Fruit fly (Drosophila melanogaster) whole organism, adult: ENCODE results near the gene CG31673.

Experiments used
- CG11617 ChIP-seq: fragments of 200-800 bp; sonication (Bioruptor generic); optimal IDR thresholded peaks from 2 replicates; lab custom pipeline; 2017; ENCODE audit warnings: mild to moderate bottlenecking, missing biosample characterization, missing genetic modification reagents, missing genetic modification characterization
- CG12768 ChIP-seq: fragments of 200-800 bp; sonication (Bioruptor generic); optimal IDR thresholded peaks from 2 replicates; lab custom pipeline; 2017; ENCODE audit warnings: missing biosample characterization, missing genetic modification characterization, mild to moderate bottlenecking, moderate library complexity, missing genetic modification reagents
- CG14711 ChIP-seq: fragments of 200-800 bp; sonication (Bioruptor generic); optimal IDR thresholded peaks from 2 replicates; lab custom pipeline; 2018; ENCODE audit warnings: missing biosample characterization, mild to moderate bottlenecking, missing genetic modification characterization, moderate library complexity
- CG1620 ChIP-seq: fragments of 200-800 bp; sonication (Bioruptor generic); optimal IDR thresholded peaks from 2 replicates; lab custom pipeline; 2016; ENCODE audit warnings: missing biosample characterization, missing genetic modification characterization
- CG33017 ChIP-seq: fragments of 200-800 bp; sonication (Bioruptor generic); optimal IDR thresholded peaks from 2 replicates; lab custom pipeline; 2018; ENCODE audit warnings: missing biosample characterization, mild to moderate bottlenecking, missing genetic modification characterization, moderate library complexity
- CG5204 ChIP-seq: fragments of 200-800 bp; sonication (Bioruptor generic); optimal IDR thresholded peaks from 2 replicates; lab custom pipeline; 2016; ENCODE audit warnings: missing biosample characterization, missing genetic modification characterization
- CG7045 ChIP-seq: fragments of 200-800 bp; sonication (Bioruptor generic); optimal IDR thresholded peaks from 2 replicates; lab custom pipeline; 2017; ENCODE audit warnings: missing biosample characterization, mild to moderate bottlenecking, missing genetic modification characterization
- CG7101 ChIP-seq: fragments of 200-800 bp; sonication (Bioruptor generic); optimal IDR thresholded peaks from 2 replicates; lab custom pipeline; 2018; ENCODE audit warnings: missing biosample characterization, mild to moderate bottlenecking, missing genetic modification characterization, moderate library complexity
- Clk ChIP-seq: fragments of 200-800 bp; sonication (Bioruptor generic); optimal IDR thresholded peaks from 2 replicates; lab custom pipeline; 2017; ENCODE audit warnings: missing biosample characterization, missing genetic modification characterization
- Crg-1 ChIP-seq: fragments of 200-800 bp; sonication (Bioruptor generic); optimal IDR thresholded peaks from 2 replicates; lab custom pipeline; 2016; ENCODE audit warnings: missing biosample characterization, missing genetic modification characterization
- Hr96 ChIP-seq: fragments of 200-800 bp; sonication (Bioruptor generic); optimal IDR thresholded peaks from 2 replicates; lab custom pipeline; 2016; ENCODE audit warnings: missing biosample characterization, missing genetic modification characterization
- Mnt ChIP-seq: fragments of 200-800 bp; sonication (Bioruptor generic); optimal IDR thresholded peaks from 2 replicates; lab custom pipeline; 2016; ENCODE audit warnings: missing biosample characterization, mild to moderate bottlenecking, missing genetic modification characterization
- bab1 ChIP-seq: fragments of 200-800 bp; sonication (Bioruptor generic); optimal IDR thresholded peaks from 3 replicates; lab custom pipeline; 2019; ENCODE audit warnings: missing biosample characterization, mild to moderate bottlenecking, missing genetic modification characterization, moderate library complexity
- cic ChIP-seq: fragments of 200-800 bp; sonication (Bioruptor generic); optimal IDR thresholded peaks from 2 replicates; lab custom pipeline; 2017; ENCODE audit warnings: missing biosample characterization, mild to moderate bottlenecking, missing genetic modification characterization, moderate library complexity
- cnc ChIP-seq, 2 experiments: fragments of >200 bp; optimal IDR thresholded peaks; 2 replicates each; lab custom pipeline; 2017
- kay ChIP-seq: fragments of 200-800 bp; sonication (Bioruptor generic); peaks from one replicate; lab custom pipeline; 2016; ENCODE audit warnings: missing biosample characterization, missing genetic modification characterization, borderline replicate concordance
- ovo ChIP-seq: fragments of 200-800 bp; sonication (Bioruptor generic); optimal IDR thresholded peaks from 2 replicates; lab custom pipeline; 2016; ENCODE audit warnings: missing biosample characterization, missing genetic modification characterization
- pad ChIP-seq: fragments of 200-800 bp; sonication (Bioruptor generic); optimal IDR thresholded peaks from 3 replicates; lab custom pipeline; 2017; ENCODE audit warnings: missing biosample characterization, missing genetic modification characterization, mild to moderate bottlenecking, moderate library complexity, missing genetic modification reagents
- tj ChIP-seq: fragments of 200-800 bp; sonication (Bioruptor generic); optimal IDR thresholded peaks from 3 replicates; lab custom pipeline; 2017; ENCODE audit warnings: missing biosample characterization, mild to moderate bottlenecking, missing genetic modification characterization, moderate library complexity
- toe ChIP-seq: fragments of 200-800 bp; sonication (Bioruptor generic); optimal IDR thresholded peaks from 2 replicates; lab custom pipeline; 2016; ENCODE audit warnings: missing biosample characterization, missing genetic modification characterization

The CG31673 gene

DNA sequence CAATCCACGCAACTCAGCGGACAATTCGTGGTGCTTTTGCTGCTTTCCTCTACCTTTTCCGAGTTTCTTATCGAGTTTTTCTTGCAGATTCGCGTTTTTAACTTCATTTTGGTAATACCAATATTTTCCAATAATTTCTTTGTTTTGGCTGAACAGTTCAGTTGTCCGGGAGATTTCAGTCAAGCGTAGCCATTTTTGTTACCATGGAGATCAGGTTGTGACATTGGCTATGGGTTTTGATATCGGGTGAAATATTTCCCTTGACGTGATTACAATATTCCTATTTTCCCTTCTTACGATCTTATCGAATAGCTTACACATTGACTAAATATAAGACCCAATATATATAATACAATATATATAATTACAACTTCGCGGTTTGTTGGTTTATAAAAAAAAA lies 6.1 kb downstream of the CG31673 start, which contains the start of gene Oseg5:
Gene Oseg5 (minus strand): TSS at position 340 of the 400 bp plus-strand sequence.
- TF ChIP-seq cic (GFP tag; lab: Kevin White, UChicago) (no peak), CG14711 (tag; lab: Kevin White, UChicago) (no peak), toe (GFP tag; lab: Kevin White, UChicago) (no peak), CG7101 (no peak), Mnt (GFP tag; lab: Kevin White, UChicago) (no peak), kay (GFP tag; lab: Kevin White, UChicago) (no peak), bab1 (GFP tag; lab: Kevin White, UChicago) (no peak), CG5204 (GFP tag; lab: Kevin White, UChicago) (no peak), cnc (optimal IDR thresholded peaks at IDR 0.05; lab: Kevin White, UChicago) (no peak), ovo (GFP tag; lab: Kevin White, UChicago) (no peak), CG7045 (GFP tag; lab: Kevin White, UChicago) (no peak), Clk (GFP tag; lab: Kevin White, UChicago) (no peak), CG1620 (GFP tag; lab: Kevin White, UChicago) (no peak), pad (GFP tag; lab: Kevin White, UChicago) (no peak), Crg-1 (no peak), Hr96 (GFP tag; lab: Kevin White, UChicago) (no peak), CG12768 (GFP tag; lab: Kevin White, UChicago) (no peak), CG33017 (no peak)

DNA sequence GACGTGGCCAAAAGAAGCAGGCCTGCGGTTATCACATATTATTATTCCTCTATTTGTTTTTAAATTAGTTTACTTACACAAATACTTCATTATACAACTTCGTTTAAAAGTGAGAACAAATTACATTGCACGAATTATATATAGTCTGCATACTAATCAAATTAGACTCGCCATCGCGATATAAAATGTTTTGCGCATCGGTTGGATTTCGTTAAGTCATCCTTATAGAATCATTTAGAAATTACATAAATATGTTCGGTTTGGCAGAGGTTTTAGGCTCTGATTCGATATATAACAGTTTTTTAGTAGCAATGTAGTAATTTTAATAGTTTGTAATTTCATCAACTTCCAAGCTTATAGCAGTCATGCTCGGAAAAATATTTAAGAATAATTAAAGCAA lies 8.5 kb downstream of the CG31673 start, which contains the start of gene Spn38F:
Gene Spn38F (minus strand): TSS at position 101 of the 400 bp plus-strand sequence.
- TF ChIP-seq Mnt (GFP tag; lab: Kevin White, UChicago) = no peak
- TF ChIP-seq CG7101 = no peak
- TF ChIP-seq cnc (optimal IDR thresholded peaks at IDR 0.05; lab: Kevin White, UChicago) = no peak
- TF ChIP-seq cic (GFP tag; lab: Kevin White, UChicago) = no peak
- TF ChIP-seq CG12768 (GFP tag; lab: Kevin White, UChicago) = no peak
- no peak for TF ChIP-seq CG14711 (tag; lab: Kevin White, UChicago)
- TF ChIP-seq toe (GFP tag; lab: Kevin White, UChicago) = no peak
- no peak for TF ChIP-seq CG1620 (GFP tag; lab: Kevin White, UChicago)
- TF ChIP-seq Hr96 (GFP tag; lab: Kevin White, UChicago) = no peak
- TF ChIP-seq CG5204 (GFP tag; lab: Kevin White, UChicago) = no peak
- no peak for TF ChIP-seq kay (GFP tag; lab: Kevin White, UChicago)

- TF ChIP-seq Mnt (GFP tag; lab: Kevin White, UChicago) (no peak), Hr96 (GFP tag; lab: Kevin White, UChicago) (no peak)
Measured at dm6 chr2L:20840006-20840405, 10.6 kb downstream of the CG31673 start.

DNA sequence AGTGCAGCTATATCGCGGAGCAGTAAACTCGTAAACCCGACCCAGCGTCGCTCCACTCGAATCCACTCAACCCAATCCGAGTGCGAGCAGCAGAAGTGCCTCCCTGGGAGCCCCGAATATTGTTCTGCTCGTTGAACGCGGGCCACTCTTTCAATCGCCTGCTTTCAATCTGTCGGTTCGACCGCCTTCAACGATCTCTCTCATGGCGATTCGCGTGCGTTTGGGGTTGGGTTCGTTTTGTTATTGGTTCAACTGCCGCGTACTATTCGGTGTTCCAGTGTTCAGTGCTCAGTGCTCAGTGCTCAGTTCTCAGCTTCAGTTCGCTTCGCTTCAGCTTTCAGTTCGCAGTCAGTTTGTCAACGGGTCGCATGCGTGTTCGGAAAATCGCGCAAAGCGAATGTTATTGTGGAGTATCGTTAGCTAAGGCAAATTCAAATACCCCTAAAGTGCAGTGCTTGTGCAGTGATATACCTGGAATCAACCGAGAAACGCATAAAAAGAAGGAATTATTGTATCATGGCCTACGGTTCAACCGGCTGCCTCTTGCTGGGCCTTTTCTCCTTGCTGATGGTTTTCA lies 11.1 kb downstream of the CG31673 start, which contains the start of gene CG31676:
Gene CG31676 (plus strand): TSS at position 289 of the 577 bp plus-strand sequence.
- TF ChIP-seq kay (GFP tag; lab: Kevin White, UChicago) = peak; percentile 50
- no peak for TF ChIP-seq CG5204 (GFP tag; lab: Kevin White, UChicago)
- TF ChIP-seq CG33017 = no peak

- no peak for TF ChIP-seq CG1620 (GFP tag; lab: Kevin White, UChicago)
- TF ChIP-seq Crg-1 = no peak
- TF ChIP-seq kay (GFP tag; lab: Kevin White, UChicago) = no peak
- TF ChIP-seq pad (GFP tag; lab: Kevin White, UChicago) = no peak
Measured at dm6 chr2L:20844381-20844780, 15.0 kb downstream of the CG31673 start.

DNA sequence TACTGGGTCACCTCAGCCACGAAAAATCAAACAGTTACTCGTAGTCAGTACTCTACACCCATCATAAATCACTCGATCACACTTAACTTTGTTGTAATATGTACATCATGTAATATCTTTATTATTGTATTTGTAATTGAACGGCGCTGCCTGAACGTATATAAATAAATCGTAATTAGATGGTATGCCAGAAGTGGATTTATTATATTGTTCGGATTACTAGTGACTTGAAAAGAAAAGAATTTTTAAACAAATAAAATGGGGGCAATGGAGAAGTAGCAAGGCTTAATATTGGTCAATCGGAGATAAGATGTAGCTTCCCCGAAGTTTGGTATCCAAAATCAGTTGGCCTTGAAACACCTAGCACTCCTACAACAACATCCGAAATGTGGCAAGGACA lies 19.6 kb downstream of the CG31673 start, which contains the start of gene CG14402:
Gene CG14402 (plus strand): TSS at position 301 of the 400 bp plus-strand sequence.
- TF ChIP-seq bab1 (GFP tag; lab: Kevin White, UChicago) (no peak), ovo (GFP tag; lab: Kevin White, UChicago) (no peak), CG11617 (no peak), Crg-1 (no peak), cnc (optimal IDR thresholded peaks at IDR 0.05; lab: Kevin White, UChicago) (no peak), Clk (GFP tag; lab: Kevin White, UChicago) (no peak), Hr96 (GFP tag; lab: Kevin White, UChicago) (no peak), pad (GFP tag; lab: Kevin White, UChicago) (no peak), CG7101 (no peak), CG7045 (GFP tag; lab: Kevin White, UChicago) (no peak), Mnt (GFP tag; lab: Kevin White, UChicago) (no peak), toe (GFP tag; lab: Kevin White, UChicago) (no peak), CG33017 (no peak), CG12768 (GFP tag; lab: Kevin White, UChicago) (no peak), kay (GFP tag; lab: Kevin White, UChicago) (no peak), CG1620 (GFP tag; lab: Kevin White, UChicago) (no peak), cic (GFP tag; lab: Kevin White, UChicago) (no peak), CG14711 (tag; lab: Kevin White, UChicago) (no peak), tj (GFP tag; lab: Kevin White, UChicago) (no peak), CG5204 (GFP tag; lab: Kevin White, UChicago) (no peak)
